Worm (Caenorhabditis elegans) whole organism, late embryonic: ENCODE results near the gene Y39B6A.5.
A peak's percentile ranks its signal among the peaks of the same experiment; 100 is the strongest.

Experiments used
- C08G9.2 ChIP-seq: sonication (generic microtip); optimal IDR thresholded peaks from 2 replicates; lab custom pipeline; 2016; ENCODE audit warnings: mild to moderate bottlenecking, missing genetic modification characterization, moderate library complexity, missing compliant biosample characterization
- C38D4.7 ChIP-seq: fragments of 200-800 bp; sonication (Bioruptor generic); optimal IDR thresholded peaks from 2 replicates; lab custom pipeline; 2018; ENCODE audit warnings: mild to moderate bottlenecking, missing genetic modification characterization, moderate library complexity, missing compliant biosample characterization
- K02D7.2 ChIP-seq: sonication (generic microtip); optimal IDR thresholded peaks from 2 replicates; lab custom pipeline; 2017; ENCODE audit warnings: mild to moderate bottlenecking, missing genetic modification characterization, missing compliant biosample characterization
- T23F11.4 ChIP-seq: fragments of 200-800 bp; sonication (Bioruptor generic); optimal IDR thresholded peaks from 2 replicates; lab custom pipeline; 2018; ENCODE audit warnings: mild to moderate bottlenecking, missing genetic modification characterization, missing compliant biosample characterization
- ahr-1 ChIP-seq: sonication (generic microtip); optimal IDR thresholded peaks from 2 replicates; lab custom pipeline; 2016; ENCODE audit warnings: missing genetic modification characterization, missing compliant biosample characterization
- ama-1 ChIP-seq: fragments of 150-350 bp; optimal IDR thresholded peaks from 2 replicates; lab custom pipeline; 2014
- ceh-2 ChIP-seq: sonication (generic microtip); optimal IDR thresholded peaks from 2 replicates; lab custom pipeline; 2016; ENCODE audit warnings: missing genotype, missing genetic modification characterization, missing compliant biosample characterization
- ceh-22 ChIP-seq: sonication (generic microtip); optimal IDR thresholded peaks from 2 replicates; lab custom pipeline; 2017; ENCODE audit warnings: missing biosample characterization, missing genetic modification characterization
- ceh-24 ChIP-seq: sonication (generic microtip); optimal IDR thresholded peaks from 2 replicates; lab custom pipeline; 2016; ENCODE audit warnings: mild to moderate bottlenecking, missing genetic modification characterization, missing compliant biosample characterization
- ceh-34 ChIP-seq: sonication (generic microtip); optimal IDR thresholded peaks from 2 replicates; lab custom pipeline; 2016; ENCODE audit warnings: mild to moderate bottlenecking, missing genetic modification characterization, missing compliant biosample characterization
- ceh-45 ChIP-seq: fragments of 200-800 bp; sonication (Bioruptor generic); IDR thresholded peaks from 2 replicates; pipeline ENCODE4 v1.3.6; 2022; ENCODE audit warnings: missing genetic modification reagents, missing genetic modification characterization, missing compliant biosample characterization
- ceh-48 ChIP-seq: sonication (generic microtip); optimal IDR thresholded peaks from 2 replicates; lab custom pipeline; 2016; ENCODE audit warnings: missing genetic modification characterization, inconsistent platforms, missing compliant biosample characterization
- che-1 ChIP-seq: sonication (generic microtip); optimal IDR thresholded peaks from 2 replicates; lab custom pipeline; 2016; ENCODE audit warnings: mild to moderate bottlenecking, missing genetic modification characterization, missing compliant biosample characterization
- dmd-4 ChIP-seq: sonication (generic microtip); optimal IDR thresholded peaks from 2 replicates; lab custom pipeline; 2016; ENCODE audit warnings: borderline replicate concordance, missing genetic modification characterization, missing compliant biosample characterization
- elt-4 ChIP-seq: sonication (generic microtip); optimal IDR thresholded peaks from 2 replicates; lab custom pipeline; 2016; ENCODE audit warnings: missing genetic modification characterization, missing compliant biosample characterization
- eyg-1 ChIP-seq: sonication (generic microtip); optimal IDR thresholded peaks from 2 replicates; lab custom pipeline; 2016; ENCODE audit warnings: missing genotype, missing genetic modification characterization, missing compliant biosample characterization
- fkh-10 ChIP-seq: fragments of 150-350 bp; optimal IDR thresholded peaks from 2 replicates; lab custom pipeline; 2014; ENCODE audit warnings: missing biosample characterization, missing genetic modification reagents, missing genetic modification characterization
- fkh-6 ChIP-seq: sonication (generic microtip); optimal IDR thresholded peaks from 2 replicates; lab custom pipeline; 2016; ENCODE audit warnings: missing genetic modification characterization, missing compliant biosample characterization
- gmeb-2 ChIP-seq: sonication (generic microtip); optimal IDR thresholded peaks from 2 replicates; lab custom pipeline; 2016; ENCODE audit warnings: missing genetic modification characterization, inconsistent platforms, missing compliant biosample characterization
- hlh-6 ChIP-seq: sonication (generic microtip); optimal IDR thresholded peaks from 2 replicates; lab custom pipeline; 2016; ENCODE audit warnings: missing genotype, missing genetic modification characterization, missing compliant biosample characterization
- hlh-8 ChIP-seq: sonication (generic microtip); optimal IDR thresholded peaks from 2 replicates; lab custom pipeline; 2016; ENCODE audit warnings: missing genotype, missing genetic modification characterization, missing compliant biosample characterization
- mec-3 ChIP-seq: sonication (generic microtip); optimal IDR thresholded peaks from 2 replicates; lab custom pipeline; 2016; ENCODE audit warnings: borderline replicate concordance, missing genetic modification characterization, missing compliant biosample characterization
- nfya-1 ChIP-seq: sonication (generic microtip); optimal IDR thresholded peaks from 2 replicates; lab custom pipeline; 2017; ENCODE audit warnings: missing genetic modification characterization, mild to moderate bottlenecking, missing compliant biosample characterization, antibody characterized with exemption, moderate library complexity
- odd-2 ChIP-seq: sonication (generic microtip); optimal IDR thresholded peaks from 2 replicates; lab custom pipeline; 2017; ENCODE audit warnings: antibody characterized with exemption, mild to moderate bottlenecking, missing genetic modification characterization, missing compliant biosample characterization
- pax-1 ChIP-seq: fragments of 150-350 bp; optimal IDR thresholded peaks from 2 replicates; lab custom pipeline; 2014; ENCODE audit warnings: missing biosample characterization, missing genetic modification characterization
- pha-2 ChIP-seq: sonication (generic microtip); optimal IDR thresholded peaks from 2 replicates; lab custom pipeline; 2017; ENCODE audit warnings: mild to moderate bottlenecking, missing genetic modification characterization, missing compliant biosample characterization
- pros-1 ChIP-seq: fragments of 150-350 bp; optimal IDR thresholded peaks from 2 replicates; lab custom pipeline; 2014; ENCODE audit warnings: missing biosample characterization, missing genetic modification reagents, missing genetic modification characterization
- ref-2 ChIP-seq: sonication (generic microtip); optimal IDR thresholded peaks from 2 replicates; lab custom pipeline; 2016; ENCODE audit warnings: missing genetic modification characterization, missing compliant biosample characterization
- rnt-1 ChIP-seq: sonication (generic microtip); optimal IDR thresholded peaks from 2 replicates; lab custom pipeline; 2016; ENCODE audit warnings: missing genetic modification characterization, missing compliant biosample characterization
- sox-4 ChIP-seq: sonication (generic microtip); optimal IDR thresholded peaks from 2 replicates; lab custom pipeline; 2017; ENCODE audit warnings: mild to moderate bottlenecking, missing genetic modification characterization, inconsistent platforms, missing compliant biosample characterization
- unc-3 ChIP-seq, 2 experiments: fragments of 200-800 bp in 1 of 2; sonication (Bioruptor generic) in 1 of 2; sonication (generic microtip) in 1 of 2; conservative IDR thresholded peaks in 1 of 2; optimal IDR thresholded peaks in 1 of 2; 2 replicates each; pipeline versions ENCODE4 v1.3.6 to Lab custom; 2016 to 2022; ENCODE audit warnings: missing compliant biosample characterization in 2 of 2, missing genetic modification characterization in 2 of 2, missing genetic modification reagents in 1 of 2
- unc-55 ChIP-seq: sonication (generic microtip); optimal IDR thresholded peaks from 2 replicates; lab custom pipeline; 2017; ENCODE audit warnings: missing biosample characterization, missing genetic modification reagents, missing genetic modification characterization
- unc-86 ChIP-seq: sonication (generic microtip); optimal IDR thresholded peaks from 2 replicates; lab custom pipeline; 2016; ENCODE audit warnings: missing genetic modification characterization, missing compliant biosample characterization
- ztf-16 ChIP-seq: sonication (generic microtip); optimal IDR thresholded peaks from 2 replicates; lab custom pipeline; 2017; ENCODE audit warnings: missing genetic modification characterization, missing compliant biosample characterization

Y39B6A.5 gene

DNA sequence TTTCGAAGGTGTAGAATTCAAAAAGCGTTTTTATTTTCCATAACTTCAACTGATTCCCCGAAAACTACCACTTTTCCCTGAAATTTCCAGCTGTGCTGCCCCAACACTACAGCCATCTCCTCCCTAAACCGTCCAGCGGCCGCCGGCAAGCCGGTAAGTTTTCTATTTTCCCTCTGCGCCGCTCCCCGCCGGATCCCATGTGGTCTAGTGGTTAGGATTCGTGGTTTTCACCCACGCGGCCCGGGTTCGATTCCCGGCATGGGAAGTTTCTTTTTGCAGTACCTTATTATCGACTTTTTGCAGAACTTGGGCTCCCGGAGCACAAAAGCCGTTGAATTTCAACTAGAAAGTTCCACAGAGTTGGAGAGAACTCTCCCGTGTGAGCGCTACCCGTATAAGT is 16.1 kb downstream of the Y39B6A.5 start:
- TF ChIP-seq ahr-1 (tag; lab: Kevin White, UChicago): no peak
- peak; percentile 15 for TF ChIP-seq ceh-34 (tag; lab: Kevin White, UChicago)
- TF ChIP-seq C08G9.2 (tag; lab: Kevin White, UChicago): peak; percentile 12
- TF ChIP-seq unc-55 (GFP tag; lab: Kevin White, UChicago): no peak
- no peak for TF ChIP-seq K02D7.2
- TF ChIP-seq unc-3 (GFP tag; conservative IDR thresholded peaks at IDR 0.05; lab: Robert Waterston, UW): no peak
- no peak for TF ChIP-seq unc-3 (tag; optimal IDR thresholded peaks at IDR 0.05; lab: Kevin White, UChicago)
- no peak for TF ChIP-seq ztf-16
- TF ChIP-seq gmeb-2 (tag; lab: Kevin White, UChicago): peak; percentile 10
- TF ChIP-seq ceh-2 (tag; lab: Kevin White, UChicago): no peak
- no peak for TF ChIP-seq che-1 (tag; lab: Kevin White, UChicago)

DNA sequence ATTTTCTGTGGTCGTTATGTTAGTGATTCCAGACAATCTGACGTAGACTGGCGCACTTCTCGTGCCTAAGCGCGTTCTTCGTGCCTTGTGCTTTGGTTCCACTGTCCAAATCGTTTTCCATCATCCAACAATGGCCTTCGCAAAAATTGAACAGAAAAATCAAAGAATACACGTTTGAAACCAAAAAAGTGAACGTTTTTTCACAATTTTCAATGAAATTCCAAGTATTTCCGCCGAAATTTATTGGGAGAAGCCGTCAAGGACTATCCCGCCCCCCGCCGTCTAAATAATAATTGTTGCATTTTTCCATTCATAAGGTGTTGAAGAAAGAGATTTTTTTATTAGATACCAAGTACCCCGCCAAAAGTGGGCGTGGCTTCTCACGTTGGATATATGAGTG is 18.2 kb downstream of the Y39B6A.5 start, which contains the start of gene cpg-23:
Gene cpg-23, plus strand, starts transcription at position 301 of the 400 bp plus-strand sequence.
- TF ChIP-seq T23F11.4 (GFP tag; lab: Kevin White, UChicago): no peak
- TF ChIP-seq pha-2: no peak
- no peak for TF ChIP-seq ref-2 (tag; lab: Kevin White, UChicago)
- TF ChIP-seq fkh-10 (GFP tag; lab: Kevin White, UChicago): no peak
- no peak for TF ChIP-seq ceh-45 (GFP tag; lab: Robert Waterston, UW)
- no peak for TF ChIP-seq ama-1 (lab: Kevin White, UChicago)
- TF ChIP-seq odd-2 (tag; lab: Kevin White, UChicago): no peak
- no peak for TF ChIP-seq nfya-1 (tag; lab: Kevin White, UChicago)
- no peak for TF ChIP-seq hlh-6 (tag; lab: Kevin White, UChicago)
- no peak for TF ChIP-seq pax-1
- no peak for TF ChIP-seq rnt-1 (tag; lab: Kevin White, UChicago)
- no peak for TF ChIP-seq pros-1 (tag; lab: Kevin White, UChicago)

DNA sequence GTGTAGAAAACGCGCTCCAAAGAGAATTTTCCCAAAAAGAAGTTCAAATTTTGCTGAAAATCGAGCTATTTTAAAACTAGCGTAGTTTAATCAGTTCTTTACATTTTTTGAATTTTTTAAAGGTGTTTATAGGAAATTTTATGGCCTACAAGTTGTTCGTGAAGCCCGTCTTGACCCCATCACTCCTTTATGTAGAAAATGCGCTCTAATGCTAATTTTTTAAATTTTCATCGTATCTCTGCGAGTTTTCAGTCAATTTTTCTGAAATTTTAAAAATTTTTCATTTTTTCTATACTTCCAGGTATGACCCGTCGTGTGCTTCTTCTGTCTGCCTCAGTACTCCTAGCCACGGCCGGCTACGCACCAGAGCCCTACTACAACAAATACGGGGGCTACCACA is 22.5 kb downstream of the Y39B6A.5 start, which contains the start of gene Y39B6A.9:
Gene Y39B6A.9, plus strand, starts transcription at position 301 of the 400 bp plus-strand sequence.
- no peak for TF ChIP-seq C08G9.2 (tag; lab: Kevin White, UChicago)
- TF ChIP-seq ceh-24: no peak
- TF ChIP-seq C38D4.7 (GFP tag; lab: Kevin White, UChicago): no peak
- TF ChIP-seq sox-4: no peak
- no peak for TF ChIP-seq eyg-1 (tag; lab: Kevin White, UChicago)
- TF ChIP-seq ceh-22: no peak
- TF ChIP-seq ceh-48 (tag; lab: Kevin White, UChicago): no peak
- TF ChIP-seq fkh-10 (GFP tag; lab: Kevin White, UChicago): no peak
- no peak for TF ChIP-seq ahr-1 (tag; lab: Kevin White, UChicago)
- no peak for TF ChIP-seq ceh-45 (GFP tag; lab: Robert Waterston, UW)
- TF ChIP-seq nfya-1 (tag; lab: Kevin White, UChicago): no peak
- no peak for TF ChIP-seq ceh-2 (tag; lab: Kevin White, UChicago)
- TF ChIP-seq unc-86 (tag; lab: Kevin White, UChicago): no peak

DNA sequence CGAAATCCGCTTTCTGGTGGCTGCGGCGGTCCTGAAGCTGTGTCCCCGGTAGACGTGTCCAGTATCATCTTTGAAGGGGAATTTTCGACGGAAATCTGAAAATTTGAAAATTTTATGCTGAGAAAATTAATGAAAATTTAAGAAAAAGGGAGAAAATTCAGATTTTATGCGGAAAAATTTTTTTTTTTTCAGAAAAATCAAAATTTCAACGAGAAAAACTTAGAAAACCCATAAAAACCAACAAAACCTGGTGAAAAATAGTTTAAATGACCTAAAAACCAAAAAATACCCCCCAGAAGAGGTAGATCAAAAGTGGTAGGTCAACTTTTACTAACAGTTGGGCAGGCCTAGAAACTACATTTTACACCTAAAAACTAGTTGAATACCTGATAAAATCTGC is 25.2 kb downstream of the Y39B6A.5 start, which contains the start of gene Y39B6A.10:
Gene Y39B6A.10, minus strand, starts transcription at position 101 of the 400 bp plus-strand sequence.
- TF ChIP-seq eyg-1 (tag; lab: Kevin White, UChicago) (no peak), mec-3 (tag; lab: Kevin White, UChicago) (no peak), hlh-8 (tag; lab: Kevin White, UChicago) (no peak), ceh-22 (no peak), ceh-48 (tag; lab: Kevin White, UChicago) (no peak)

DNA sequence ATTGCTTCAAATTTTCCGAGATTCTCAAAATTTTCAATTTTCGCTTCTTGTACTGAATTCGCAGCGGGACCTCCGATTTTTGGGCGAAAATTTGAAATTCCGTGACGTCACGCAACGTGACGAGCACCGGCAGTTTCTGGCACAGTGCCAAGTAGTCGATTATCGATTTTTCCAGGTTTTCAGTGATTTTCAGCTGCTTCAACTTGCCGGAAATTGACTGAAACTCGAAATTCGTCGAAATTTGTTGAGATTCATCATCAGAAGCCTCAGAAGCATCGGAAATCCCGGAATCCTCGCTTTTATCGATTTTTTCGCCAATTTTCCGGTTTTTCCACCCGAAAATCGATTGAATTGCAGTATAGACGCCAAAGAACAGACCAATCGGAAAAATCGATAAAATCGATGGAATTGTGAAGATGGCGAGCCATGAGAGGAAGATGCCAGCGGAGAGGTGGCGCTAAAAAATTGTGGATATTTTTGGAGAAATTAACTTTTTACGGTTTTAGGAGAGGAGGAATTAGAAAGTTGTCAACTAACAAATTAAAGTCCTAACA is 26.8 kb downstream of the Y39B6A.5 start:
- TF ChIP-seq pha-2 (no peak), ceh-48 (tag; lab: Kevin White, UChicago) (peak; percentile 24), fkh-6 (tag; lab: Kevin White, UChicago) (no peak), dmd-4 (tag; lab: Kevin White, UChicago) (no peak), unc-86 (tag; lab: Kevin White, UChicago) (no peak), ama-1 (lab: Kevin White, UChicago) (no peak), ceh-24 (no peak), elt-4 (tag; lab: Kevin White, UChicago) (no peak)
